Worm (Caenorhabditis elegans) whole organism, L1 larva: Measurements from ENCODE around the gene fbxb-38.

Experiments used
- ama-1 ChIP-seq: fragments of 150-350 bp; optimal IDR thresholded peaks from 2 replicates; lab custom pipeline; 2014
- ceh-82 ChIP-seq, 3 experiments: fragments of 150-350 bp in 1 of 3; sonication (generic microtip) in 2 of 3; optimal IDR thresholded peaks; 2 replicates each; lab custom pipeline; 2014 to 2017; ENCODE audit warnings: missing biosample characterization in 3 of 3, missing genetic modification characterization in 3 of 3
- egl-27 ChIP-seq, 2 experiments: fragments of 150-350 bp in 1 of 2; sonication (generic microtip); optimal IDR thresholded peaks; 3 replicates each; lab custom pipeline; 2017 to 2018; ENCODE audit warnings: missing biosample characterization in 2 of 2, missing genetic modification characterization in 2 of 2, missing genetic modification reagents in 2 of 2
- elt-2 ChIP-seq: sonication (generic microtip); optimal IDR thresholded peaks from 2 replicates; lab custom pipeline; 2016; ENCODE audit warnings: missing genetic modification characterization, mild to moderate bottlenecking, inconsistent platforms, missing compliant biosample characterization, missing genetic modification reagents
- elt-3 ChIP-seq, 6 experiments: fragments of 150-350 bp in 1 of 6; sonication (generic microtip); optimal IDR thresholded peaks; 2 replicates each; lab custom pipeline; 2017 to 2018; ENCODE audit warnings: missing biosample characterization in 6 of 6, missing genetic modification characterization in 6 of 6, inconsistent platforms in 1 of 6
- fkh-4 ChIP-seq: sonication (generic microtip); optimal IDR thresholded peaks from 2 replicates; lab custom pipeline; 2016; ENCODE audit warnings: missing compliant biosample characterization, missing genetic modification characterization, borderline replicate concordance
- fos-1 ChIP-seq: fragments of 150-350 bp; optimal IDR thresholded peaks from 2 replicates; lab custom pipeline; 2014; ENCODE audit warnings: missing biosample characterization, missing genetic modification characterization
- hlh-4 ChIP-seq: sonication (generic microtip); optimal IDR thresholded peaks from 2 replicates; lab custom pipeline; 2016; ENCODE audit warnings: mild to moderate bottlenecking, missing genetic modification characterization, missing compliant biosample characterization
- lin-15B ChIP-seq: fragments of 150-350 bp; sonication (generic microtip); optimal IDR thresholded peaks from 3 replicates; lab custom pipeline; 2014; ENCODE audit warnings: missing biosample characterization, missing genetic modification characterization
- lir-3 ChIP-seq: sonication (generic microtip); optimal IDR thresholded peaks from 2 replicates; lab custom pipeline; 2016; ENCODE audit warnings: mild to moderate bottlenecking, missing genetic modification characterization, moderate library complexity, missing compliant biosample characterization; ENCODE audit not compliant: poor library complexity
- nhr-11 ChIP-seq: fragments of 150-350 bp; optimal IDR thresholded peaks from 2 replicates; lab custom pipeline; 2014; ENCODE audit warnings: missing biosample characterization, missing genetic modification characterization
- pag-3 ChIP-seq: sonication (generic microtip); optimal IDR thresholded peaks from 2 replicates; lab custom pipeline; 2017; ENCODE audit warnings: missing genetic modification characterization, mild to moderate bottlenecking, missing compliant biosample characterization, antibody characterized with exemption, borderline replicate concordance; ENCODE audit not compliant: insufficient read depth
- snpc-4 ChIP-seq: fragments of 150-350 bp; optimal IDR thresholded peaks from 2 replicates; lab custom pipeline; 2014; ENCODE audit warnings: missing biosample characterization, missing genetic modification characterization
- sptf-1 ChIP-seq: fragments of 150-350 bp; optimal IDR thresholded peaks from 2 replicates; lab custom pipeline; 2014; ENCODE audit warnings: missing biosample characterization, missing genetic modification characterization

ce11 chrII:2170085-2170484 lies 1.5 kb upstream of the fbxb-38 start, which contains the start of gene C33C12.12:
- TF ChIP-seq snpc-4 (tag; lab: Kevin White, UChicago) (no peak), lin-15B (tag; lab: Kevin White, UChicago) (no peak), egl-27 (tag; optimal IDR thresholded peaks at IDR 0.05; lab: Kevin White, UChicago) (no peak), ceh-82 (tag; optimal IDR thresholded peaks at IDR 0.05; lab: Kevin White, UChicago) (no peak), lir-3 (tag; lab: Kevin White, UChicago) (no peak), hlh-4 (tag; lab: Kevin White, UChicago) (no peak), ama-1 (lab: Kevin White, UChicago) (no peak), nhr-11 (tag; lab: Kevin White, UChicago) (no peak), sptf-1 (tag; lab: Kevin White, UChicago) (no peak), fkh-4 (no peak), fos-1 (tag; lab: Kevin White, UChicago) (no peak), elt-2 (tag; lab: Kevin White, UChicago) (no peak), pag-3 (tag; lab: Kevin White, UChicago) (no peak), elt-3 (tag; optimal IDR thresholded peaks at IDR 0.05; lab: Kevin White, UChicago) (no peak)
